Fruit fly (Drosophila melanogaster): ENCODE results near the gene Hsp27.

The Hsp27 gene

DNA sequence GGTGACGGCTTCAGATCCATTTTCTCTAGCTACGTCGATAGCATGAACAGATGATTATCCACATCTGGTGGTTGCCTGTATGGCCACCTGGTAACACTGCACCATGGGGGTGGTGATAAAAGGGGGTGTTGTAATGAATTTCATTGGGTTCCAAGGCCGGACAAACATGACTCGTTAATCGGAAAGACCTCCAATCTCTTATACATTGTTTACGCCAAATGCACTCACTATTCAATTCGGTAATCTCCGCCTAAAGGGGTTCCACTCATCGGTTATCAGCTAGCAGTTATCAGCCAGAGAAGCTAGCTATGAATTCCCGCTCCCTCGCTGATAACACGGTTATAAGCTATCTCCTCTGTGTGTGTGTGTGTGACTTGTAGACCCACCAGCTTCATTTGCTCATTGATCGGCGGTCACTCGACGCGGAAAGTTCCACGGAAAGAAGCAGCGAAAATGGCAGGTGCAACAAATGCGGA is 23.6 kb upstream of the Hsp27 start, which contains the start of gene Pdxk:
Gene Pdxk (plus strand): TSS at position 100 of the 476 bp plus-strand sequence.
- TF ChIP-seq CG8478 (optimal IDR thresholded peaks at IDR 0.05) (no peak), CTCF (optimal IDR thresholded peaks at IDR 0.05) (no peak)

DNA sequence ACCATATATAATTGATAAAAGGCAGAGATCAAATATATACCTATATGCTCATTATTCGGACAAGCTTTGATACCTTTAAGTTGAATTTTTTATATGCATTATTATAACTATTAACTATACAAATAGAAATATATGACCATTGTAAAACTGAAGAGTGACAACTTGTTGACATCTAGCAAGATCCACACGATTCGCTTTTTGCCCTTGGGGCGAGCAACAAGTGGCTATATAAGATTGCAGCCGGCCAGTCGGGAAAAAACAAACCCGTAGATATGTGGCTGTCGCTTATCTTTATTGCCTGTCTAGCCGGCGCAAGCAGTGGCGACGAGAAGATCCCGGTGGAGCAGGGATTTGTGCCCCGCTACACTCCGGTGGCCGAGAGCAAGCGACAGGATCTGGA is 22.0 kb upstream of the Hsp27 start, which contains the start of gene CG34456:
Gene CG34456 (plus strand): TSS at position 215 of the 400 bp plus-strand sequence.
- no peak for TF ChIP-seq CG8478 (optimal IDR thresholded peaks at IDR 0.05)
- TF ChIP-seq CTCF (optimal IDR thresholded peaks at IDR 0.05), result no peak

DNA sequence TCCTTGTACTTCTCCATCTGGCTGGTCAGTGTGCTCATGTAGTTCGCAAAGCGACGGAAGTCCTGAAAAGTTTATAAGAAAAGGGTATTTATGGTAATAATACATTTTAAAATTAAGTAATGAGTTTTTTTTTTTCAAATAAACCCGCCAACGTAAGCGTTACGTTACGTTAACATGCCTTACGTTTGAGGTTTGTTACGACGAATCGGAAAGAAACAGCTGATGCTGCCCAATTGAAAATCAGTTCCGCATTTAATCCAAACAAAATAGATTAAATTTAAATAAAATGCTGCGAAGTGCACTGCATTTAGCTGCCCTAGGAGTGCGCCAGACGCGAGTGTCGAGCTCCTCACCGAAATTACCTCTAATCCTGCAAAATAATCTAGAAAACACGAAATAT is 19.7 kb upstream of the Hsp27 start, which contains the start of gene mRRF1:
Gene mRRF1 (plus strand): TSS at position 220 of the 400 bp plus-strand sequence.
- TF ChIP-seq CTCF (optimal IDR thresholded peaks at IDR 0.05) (no peak), CG8478 (optimal IDR thresholded peaks at IDR 0.05) (no peak)

DNA sequence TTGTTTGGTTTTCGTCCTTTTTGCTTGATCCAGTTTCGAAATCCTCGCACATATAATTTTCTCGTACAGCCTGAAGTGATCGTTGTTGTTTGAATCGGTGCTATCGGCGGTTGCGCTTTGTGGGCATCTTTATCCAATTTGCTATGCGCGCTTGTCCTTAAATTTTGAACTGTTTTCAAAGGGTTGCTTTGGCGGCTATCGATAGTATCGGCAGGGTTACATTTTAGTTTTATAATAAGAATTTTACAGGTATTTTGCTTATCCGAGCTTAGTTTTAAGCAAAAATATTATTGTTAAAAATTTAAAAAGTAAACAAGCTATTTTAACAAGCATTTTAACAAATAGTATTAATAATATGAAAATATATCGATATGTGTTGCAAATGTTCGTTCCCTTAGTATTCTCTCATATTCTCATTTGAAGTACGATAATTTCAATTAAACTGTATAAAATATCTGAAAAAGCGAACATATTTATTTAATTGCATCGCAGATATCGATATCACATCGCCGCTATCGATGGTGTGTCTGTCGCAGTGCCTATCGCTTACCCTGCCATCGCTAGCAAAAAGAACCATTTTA is 16.9 kb upstream of the Hsp27 start, which contains the start of the genes Klp67A and CG4452:
Gene Klp67A (minus strand): TSS at position 197 of the 581 bp plus-strand sequence.
Gene CG4452 (plus strand): TSS at position 528 of the 581 bp plus-strand sequence.
- TF ChIP-seq CTCF (optimal IDR thresholded peaks at IDR 0.05), result no peak
- no peak for TF ChIP-seq CG8478 (optimal IDR thresholded peaks at IDR 0.05)

DNA sequence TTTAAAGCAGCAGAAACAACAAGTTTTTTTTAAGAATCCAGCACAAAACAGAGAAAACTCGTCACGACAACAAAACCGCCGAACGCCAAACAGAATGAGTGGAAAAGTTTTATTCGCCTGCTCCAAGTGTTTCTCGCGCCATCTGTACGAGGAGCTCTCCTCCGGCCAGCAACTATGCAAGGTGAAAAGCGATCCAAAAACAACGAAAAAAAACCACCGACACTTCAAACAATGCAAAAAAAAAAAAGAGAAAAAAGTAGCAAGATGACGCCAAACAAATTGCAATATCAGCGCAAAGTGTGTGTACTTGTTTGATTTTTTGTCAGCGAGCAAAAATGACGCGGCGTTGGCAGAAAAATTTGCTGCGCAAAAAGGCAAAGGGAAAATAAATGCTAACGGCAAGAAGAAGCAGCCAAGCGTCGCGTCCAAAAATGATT is 16.4 kb upstream of the Hsp27 start:
- TF ChIP-seq CTCF (optimal IDR thresholded peaks at IDR 0.05), result no peak
- no peak for TF ChIP-seq CG8478 (optimal IDR thresholded peaks at IDR 0.05)

DNA sequence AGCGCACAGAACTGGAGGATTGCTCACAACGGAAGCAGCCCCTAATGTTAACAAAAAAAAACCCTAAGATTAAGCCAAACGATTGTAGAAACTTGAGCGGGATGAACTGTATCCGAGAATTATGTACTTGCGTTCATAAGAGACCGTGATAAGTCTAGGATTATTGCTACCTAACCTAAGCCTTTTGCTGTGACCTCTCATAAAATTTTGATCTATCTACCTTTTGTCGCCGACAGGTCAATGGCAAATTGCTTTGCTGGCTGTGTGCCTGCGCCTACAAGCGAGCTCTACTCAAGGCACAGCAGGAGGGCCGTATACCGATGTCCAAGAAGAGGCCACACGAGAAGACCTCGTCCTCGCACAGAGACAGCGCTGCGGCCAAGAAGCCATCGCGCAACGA is 15.2 kb upstream of the Hsp27 start:
- TF ChIP-seq CG8478 (optimal IDR thresholded peaks at IDR 0.05), result no peak
- no peak for TF ChIP-seq CTCF (optimal IDR thresholded peaks at IDR 0.05)

DNA sequence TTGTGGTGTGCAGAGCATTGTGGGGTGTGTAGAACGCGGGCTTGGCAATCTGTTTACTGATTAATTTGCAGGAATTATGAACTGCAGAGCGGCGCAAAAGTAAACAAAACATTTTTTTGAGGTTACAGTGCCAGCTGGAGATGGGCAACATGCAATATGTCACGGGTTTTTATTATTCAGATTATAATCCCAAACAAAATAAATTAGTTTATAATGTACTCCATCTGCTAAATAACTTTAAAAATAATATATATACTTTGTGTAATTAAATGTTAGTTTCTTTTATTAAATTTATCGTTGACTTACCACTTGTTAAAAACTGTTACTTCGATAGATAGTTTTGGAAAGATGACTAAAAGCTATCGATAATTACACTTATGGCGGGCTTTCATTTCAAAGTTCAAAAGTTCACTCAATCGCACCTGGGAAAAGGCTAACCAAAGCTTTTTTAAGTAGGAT is 12.9 kb upstream of the Hsp27 start, which contains the start of gene Fdx1:
Gene Fdx1 (minus strand): TSS at position 332 of the 459 bp plus-strand sequence.
- TF ChIP-seq CTCF (optimal IDR thresholded peaks at IDR 0.05), result no peak
- TF ChIP-seq CG8478 (optimal IDR thresholded peaks at IDR 0.05), result no peak

DNA sequence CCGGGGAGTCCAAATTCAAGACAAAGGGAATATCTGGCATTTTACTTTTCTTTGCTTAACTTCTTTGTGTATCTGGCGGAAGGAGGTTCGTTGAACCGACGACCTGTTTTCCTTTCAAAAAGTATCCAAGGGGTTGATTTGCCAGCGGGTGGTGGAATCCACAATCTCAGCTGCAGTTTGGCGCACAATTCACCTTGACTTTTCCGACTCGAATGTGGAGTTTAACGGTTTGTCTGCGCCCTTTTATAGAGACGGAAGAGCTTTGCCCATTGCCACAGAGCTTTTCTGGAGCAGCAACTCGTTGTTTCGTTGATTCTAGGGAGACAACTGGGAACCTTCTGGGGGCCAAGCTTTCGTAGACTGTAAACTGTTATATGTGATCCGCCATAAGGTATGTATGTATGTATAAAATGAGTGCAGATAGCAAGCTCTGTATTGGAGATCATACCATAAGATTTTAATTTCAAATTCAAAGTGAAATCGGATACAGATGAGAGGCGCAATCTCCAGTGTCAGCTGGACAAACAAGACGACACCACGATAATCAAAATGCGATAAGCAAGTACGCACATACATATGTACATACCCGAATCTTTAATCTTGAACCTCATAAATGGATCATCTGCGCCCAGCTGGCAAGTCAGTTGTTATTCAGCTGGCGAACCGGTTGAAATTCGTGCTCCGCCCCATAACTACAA is 11.4 kb upstream of the Hsp27 start, which contains the start of the genes Hsp67Bc, CG4456 and Hsp22:
Gene Hsp67Bc (minus strand): TSS at position 220 of the 698 bp plus-strand sequence.
Gene CG4456 (plus strand): TSS at position 445 of the 698 bp plus-strand sequence.
Gene Hsp22 (plus strand): TSS at position 654 of the 698 bp plus-strand sequence.
- TF ChIP-seq CG8478 (optimal IDR thresholded peaks at IDR 0.05) (no peak), CTCF (optimal IDR thresholded peaks at IDR 0.05) (no peak)

DNA sequence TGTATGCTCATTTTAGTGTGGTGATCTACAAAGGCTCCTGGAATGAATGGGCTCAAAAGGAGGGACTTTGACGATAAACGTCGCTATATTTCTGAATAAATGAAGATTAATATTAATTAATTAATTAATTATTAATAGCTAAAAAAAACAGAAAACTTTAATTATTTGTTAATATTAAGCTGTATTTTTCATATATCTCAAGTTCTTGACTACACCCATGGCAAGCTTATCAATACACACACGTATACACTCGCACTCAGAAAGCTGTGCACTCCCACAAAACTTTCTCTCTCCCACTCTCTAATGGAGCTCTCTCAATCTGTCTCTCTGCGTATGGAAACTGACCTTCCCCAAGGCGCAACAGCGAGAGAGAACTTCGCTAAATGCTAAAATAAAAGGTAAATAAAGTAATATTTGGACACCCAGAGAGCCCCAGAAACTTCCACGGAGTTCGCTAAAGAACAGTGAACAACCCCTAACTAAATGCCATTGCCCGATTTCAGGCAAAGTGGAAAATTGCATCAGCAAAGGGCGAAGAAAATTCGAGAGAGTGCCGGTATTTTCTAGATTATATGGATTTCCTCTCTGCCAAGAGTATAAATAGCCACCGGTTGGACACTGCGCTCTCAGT is 10.4 kb upstream of the Hsp27 start:
- TF ChIP-seq CTCF (optimal IDR thresholded peaks at IDR 0.05), result no peak
- TF ChIP-seq CG8478 (optimal IDR thresholded peaks at IDR 0.05), result no peak

DNA sequence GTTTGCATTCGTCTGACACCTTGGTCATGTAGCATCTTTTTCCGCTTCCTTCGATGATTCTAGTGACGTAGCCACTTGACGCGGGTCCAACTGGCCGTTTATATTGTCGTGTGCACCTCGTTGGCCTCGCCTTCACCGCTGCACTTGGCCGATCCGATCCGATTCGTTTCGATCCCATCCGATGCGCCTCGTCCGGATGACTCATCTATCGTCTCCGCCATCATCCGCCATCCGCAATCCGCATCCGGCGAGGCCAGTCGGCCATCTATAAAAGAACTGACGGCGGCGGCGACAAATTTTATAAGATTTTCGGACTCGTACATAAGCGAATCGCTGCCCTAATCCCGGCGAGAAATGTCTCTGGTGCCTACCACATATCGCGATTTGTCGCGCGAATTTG is 8.7 kb upstream of the Hsp27 start, which contains the start of gene CG4461:
Gene CG4461 (plus strand): TSS at position 301 of the 400 bp plus-strand sequence.
- TF ChIP-seq CTCF (optimal IDR thresholded peaks at IDR 0.05) (no peak), CG8478 (optimal IDR thresholded peaks at IDR 0.05) (no peak)

DNA sequence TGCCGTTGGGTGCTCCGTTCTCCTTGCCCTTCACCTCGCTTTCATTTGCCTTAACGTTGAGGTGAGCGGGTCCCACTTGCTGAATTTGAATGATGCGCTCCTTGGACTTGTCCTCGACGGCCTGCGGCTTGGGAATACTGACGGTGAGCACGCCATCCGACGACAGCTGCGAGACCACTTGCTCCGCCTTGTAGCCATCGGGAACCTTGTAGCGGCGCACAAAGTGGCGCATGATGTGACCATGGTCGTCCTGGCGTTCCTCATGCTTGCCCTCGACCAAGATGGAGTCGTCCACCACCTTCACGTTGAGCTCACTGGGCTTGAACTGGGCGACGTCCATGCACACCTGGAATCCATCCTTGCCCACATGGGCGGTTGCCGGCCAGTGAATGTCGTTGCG is 7.3 kb upstream of the Hsp27 start:
- TF ChIP-seq CG8478 (optimal IDR thresholded peaks at IDR 0.05) (no peak), CTCF (optimal IDR thresholded peaks at IDR 0.05) (no peak)

DNA sequence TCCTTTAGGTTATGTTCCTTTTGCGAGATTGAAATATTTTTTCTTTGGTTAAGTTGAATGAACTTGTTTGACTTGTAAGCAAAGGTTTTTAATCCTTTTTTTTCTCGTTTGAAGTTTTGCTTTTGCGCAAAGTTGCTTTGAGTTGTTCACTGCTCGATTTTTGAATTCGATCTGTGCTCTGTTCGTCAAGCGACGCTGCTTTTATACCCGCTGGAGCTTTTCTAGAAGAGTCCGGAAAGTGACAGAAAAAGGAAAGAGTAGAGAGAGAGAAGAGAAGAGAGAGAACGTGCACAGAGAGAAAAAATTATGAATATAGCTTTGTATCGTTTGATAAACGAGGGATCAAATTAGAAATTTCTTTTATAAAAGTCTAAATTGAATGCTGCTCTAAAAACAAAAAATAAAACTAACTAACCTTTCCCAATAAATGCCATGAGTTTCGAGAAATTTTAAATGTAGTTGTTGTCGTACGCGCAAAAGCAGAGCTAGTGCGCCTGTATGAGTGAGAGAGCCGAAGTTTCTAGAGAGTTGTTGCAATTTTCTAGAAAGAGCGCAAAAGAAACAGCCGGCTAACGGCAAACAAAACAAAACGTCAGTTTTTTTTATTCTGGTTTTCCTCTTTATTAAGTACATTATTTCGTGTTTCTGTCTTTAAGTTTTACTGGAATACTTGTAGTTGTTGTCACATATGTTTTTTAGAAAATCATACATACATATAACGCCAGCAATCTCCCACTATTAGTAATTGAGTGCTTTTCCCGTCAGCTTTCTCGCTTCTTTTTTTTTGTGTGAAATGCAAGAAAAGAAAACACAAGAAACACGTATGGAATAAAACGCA is 6.4 kb upstream of the Hsp27 start, which contains the start of gene Hsp26:
Gene Hsp26 (minus strand): TSS at position 230 of the 838 bp plus-strand sequence.
- no peak for TF ChIP-seq CTCF (optimal IDR thresholded peaks at IDR 0.05)
- TF ChIP-seq CG8478 (optimal IDR thresholded peaks at IDR 0.05), result no peak

DNA sequence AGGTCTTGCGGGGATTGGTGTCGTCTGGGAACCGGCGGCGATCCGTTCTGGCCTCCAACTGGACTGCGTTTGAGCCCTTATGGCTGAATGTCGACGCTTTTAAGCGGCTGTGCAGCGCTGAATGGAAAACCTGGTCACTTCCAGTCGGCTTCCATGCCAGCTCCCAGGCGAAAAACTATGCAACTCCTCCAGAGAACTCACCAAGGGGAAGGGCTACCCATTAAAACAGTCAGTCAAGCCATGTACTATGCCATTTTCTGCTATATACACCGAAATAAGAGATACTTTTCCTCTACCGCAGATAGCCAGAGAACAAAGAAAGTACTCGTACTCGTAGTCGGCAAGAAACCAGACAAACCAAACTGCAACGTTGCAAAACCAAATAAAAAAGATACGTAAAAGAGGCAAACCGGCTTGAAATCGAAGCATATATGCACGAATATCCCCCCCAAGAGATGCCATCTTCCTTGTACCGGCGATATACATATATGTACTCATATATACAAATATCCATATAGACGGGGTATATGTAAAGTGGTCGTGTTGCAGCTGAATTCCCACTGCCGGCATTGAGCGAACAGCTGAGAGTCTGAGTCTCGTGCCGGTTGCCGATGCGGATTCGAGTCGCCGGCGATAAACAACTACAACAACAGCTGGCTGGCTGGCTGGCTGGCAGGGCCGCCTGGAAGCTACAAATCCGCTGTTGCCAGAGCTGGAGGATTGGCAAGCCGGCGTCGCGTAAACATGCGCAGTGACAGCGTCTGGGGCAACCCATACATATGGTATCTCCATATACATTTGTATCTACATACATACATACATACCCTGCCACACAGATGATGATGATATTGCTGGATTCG is 4.1 kb upstream of the Hsp27 start, which contains the start of gene Hsp67Ba:
Gene Hsp67Ba (minus strand): TSS at position 51 of the 860 bp plus-strand sequence.
- TF ChIP-seq CG8478 (optimal IDR thresholded peaks at IDR 0.05) (no peak), CTCF (optimal IDR thresholded peaks at IDR 0.05) (no peak)

Data from S2 (cell line).